Fruit fly (Drosophila melanogaster): ENCODE results near the gene RhoBTB.

dm6 chr3L:20385969-20386370 is 9.9 kb downstream of the RhoBTB start:
- TF ChIP-seq CG9139 (GFP tag; optimal IDR thresholded peaks at IDR 0.05): no peak
- no peak for TF ChIP-seq CG11762 (GFP tag; optimal IDR thresholded peaks at IDR 0.05; ENCODE audit: insufficient read depth)
- TF ChIP-seq CG16779 (tag; optimal IDR thresholded peaks at IDR 0.05): no peak
- TF ChIP-seq Eip93F (GFP tag; optimal IDR thresholded peaks at IDR 0.05): no peak
- no peak for TF ChIP-seq fd59A (GFP tag; optimal IDR thresholded peaks at IDR 0.05)
- TF ChIP-seq CG11294 (GFP tag; IDR thresholded peaks at IDR 0.05): no peak
- no peak for TF ChIP-seq CG34406 (GFP tag; optimal IDR thresholded peaks at IDR 0.05)
- TF ChIP-seq Gug (GFP tag; IDR thresholded peaks at IDR 0.05): no peak
- no peak for TF ChIP-seq topi (GFP tag; optimal IDR thresholded peaks at IDR 0.05)
- TF ChIP-seq CG1621 (tag; optimal IDR thresholded peaks at IDR 0.05): peak; percentile 4
